Worm (Caenorhabditis elegans): ENCODE data around the gene ceh-7.

DNA sequence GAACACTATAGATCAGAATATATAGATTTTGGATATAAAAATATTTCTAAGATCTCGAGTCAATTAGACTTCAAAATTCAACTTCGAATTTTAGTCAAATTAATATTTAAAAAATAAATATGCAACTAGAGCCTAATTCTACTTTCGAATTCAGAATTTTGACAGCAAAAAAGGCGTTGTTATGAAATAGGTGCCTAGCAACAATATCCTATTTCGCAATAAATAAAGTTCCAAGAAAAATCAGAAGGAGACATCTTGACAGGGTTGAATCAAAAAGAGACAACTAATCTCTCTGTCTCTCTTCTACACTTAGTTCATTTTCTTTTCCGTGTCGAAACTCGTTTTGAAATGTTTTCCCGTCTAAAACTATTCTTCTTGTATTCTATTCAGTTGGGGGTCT is 28.3 kb downstream of the ceh-7 start:
- TF ChIP-seq nhr-28 (tag; optimal IDR thresholded peaks at IDR 0.05) (no peak), zfp-2 (tag; optimal IDR thresholded peaks at IDR 0.05) (no peak), lin-15B (tag; optimal IDR thresholded peaks at IDR 0.05) (no peak), aha-1 (tag) (no peak), unc-39 (tag; optimal IDR thresholded peaks at IDR 0.05) (no peak), nhr-237 (tag; optimal IDR thresholded peaks at IDR 0.05) (no peak), aly-2 (tag; optimal IDR thresholded peaks at IDR 0.05) (no peak), ama-1 (optimal IDR thresholded peaks at IDR 0.05) (no peak), arid-1 (GFP tag; conservative IDR thresholded peaks at IDR 0.05) (no peak), lin-29 (GFP tag; IDR thresholded peaks at IDR 0.05) (no peak), unc-62 (GFP tag; optimal IDR thresholded peaks at IDR 0.05 in 1 of 2) (peak in 1 of 2 experiments; percentile 88), unc-62 (tag; optimal IDR thresholded peaks at IDR 0.05) (no peak), ztf-11 (tag; optimal IDR thresholded peaks at IDR 0.05) (no peak), ceh-32 (tag; optimal IDR thresholded peaks at IDR 0.05; ENCODE audit: poor library complexity) (no peak), nhr-77 (tag; optimal IDR thresholded peaks at IDR 0.05) (no peak)
